Worm (Caenorhabditis elegans) whole organism, L2 larva: ENCODE data around the gene nas-19.

Experiments
- R02D3.7 ChIP-seq: fragments of 150-350 bp; optimal IDR thresholded peaks from 2 replicates; lab custom pipeline; 2014; ENCODE audit warnings: missing biosample characterization, missing genetic modification characterization
- aly-2 ChIP-seq: fragments of 150-350 bp; optimal IDR thresholded peaks from 2 replicates; lab custom pipeline; 2014; ENCODE audit warnings: missing biosample characterization, missing genetic modification characterization
- ama-1 ChIP-seq: fragments of 150-350 bp; optimal IDR thresholded peaks from 2 replicates; lab custom pipeline; 2018; ENCODE audit warnings: inconsistent platforms
- egl-27 ChIP-seq: sonication (generic microtip); optimal IDR thresholded peaks from 3 replicates; lab custom pipeline; 2017; ENCODE audit warnings: missing biosample characterization, missing genetic modification reagents, missing genetic modification characterization
- elt-3 ChIP-seq: sonication (generic microtip); optimal IDR thresholded peaks from 2 replicates; lab custom pipeline; 2017; ENCODE audit warnings: missing biosample characterization, missing genetic modification characterization
- lin-11 ChIP-seq: fragments of 150-350 bp; sonication (generic microtip); optimal IDR thresholded peaks from 2 replicates; lab custom pipeline; 2014; ENCODE audit warnings: missing biosample characterization, missing genetic modification characterization, inconsistent platforms, mixed read lengths
- mab-5 ChIP-seq: fragments of 150-350 bp; optimal IDR thresholded peaks from 2 replicates; lab custom pipeline; 2014; ENCODE audit warnings: missing biosample characterization, missing genetic modification characterization
- nhr-77 ChIP-seq: fragments of 150-350 bp; optimal IDR thresholded peaks from 2 replicates; lab custom pipeline; 2014; ENCODE audit warnings: missing biosample characterization, missing genetic modification characterization
- snpc-4 ChIP-seq: fragments of 150-350 bp; optimal IDR thresholded peaks from 2 replicates; lab custom pipeline; 2014; ENCODE audit warnings: missing biosample characterization, missing genetic modification characterization
- unc-62 ChIP-seq: fragments of 150-350 bp; optimal IDR thresholded peaks from 2 replicates; lab custom pipeline; 2014; ENCODE audit warnings: missing biosample characterization, missing genetic modification reagents, missing genetic modification characterization

ce11 chrV:11436407-11436806, 33.9 kb upstream of the nas-19 start:
- TF ChIP-seq elt-3 (no peak), lin-11 (tag; lab: Kevin White, UChicago) (no peak), egl-27 (tag; lab: Kevin White, UChicago) (no peak), nhr-77 (tag; lab: Kevin White, UChicago) (no peak), ama-1 (no peak), unc-62 (GFP tag; lab: Kevin White, UChicago) (no peak), R02D3.7 (no peak), aly-2 (no peak), snpc-4 (no peak), mab-5 (tag; lab: Kevin White, UChicago) (no peak)
